Fruit fly (Drosophila melanogaster): Measurements from ENCODE around the gene Zwilch.

The Zwilch gene

DNA sequence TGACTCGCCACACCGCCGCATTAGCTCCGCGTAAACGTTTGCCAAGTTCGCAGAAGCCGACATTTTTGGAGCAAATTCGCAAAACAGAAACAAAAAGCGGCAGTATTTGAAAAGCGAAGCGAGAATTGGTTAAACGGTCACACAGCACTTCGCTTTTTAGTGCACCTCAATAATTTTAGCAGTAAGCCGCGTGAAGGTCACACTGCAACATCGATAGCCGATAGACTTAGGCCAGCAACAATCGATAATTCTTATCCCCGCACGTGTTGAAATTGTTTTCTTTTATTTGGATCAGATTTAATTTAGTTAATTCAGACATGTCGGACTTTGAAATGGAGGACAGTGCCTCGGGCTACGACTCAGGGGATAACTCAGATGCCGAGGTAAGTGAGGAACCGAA, at the start of gene Zwilch, which contains the start of gene CG1542:
TSS of gene Zwilch (minus strand) at position 150 of the 400 bp plus-strand sequence.
TSS of gene CG1542 (plus strand) at position 232 of the 400 bp plus-strand sequence.
- no peak for TF ChIP-seq pan (optimal IDR thresholded peaks at IDR 0.05)
- TF ChIP-seq Dif (GFP tag; optimal IDR thresholded peaks at IDR 0.05; ENCODE audit: partially characterized antibody) = no peak
- no peak for TF ChIP-seq N (GFP tag; optimal IDR thresholded peaks at IDR 0.05)
- no peak for TF ChIP-seq brk (GFP tag; optimal IDR thresholded peaks at IDR 0.05)
- TF ChIP-seq jim (GFP tag; optimal IDR thresholded peaks at IDR 0.05) = no peak
- TF ChIP-seq sv (GFP tag; optimal IDR thresholded peaks at IDR 0.05) = no peak
- TF ChIP-seq Myc (optimal IDR thresholded peaks at IDR 0.05) = peak; percentile 59
- no peak for TF ChIP-seq Rel (GFP tag; optimal IDR thresholded peaks at IDR 0.05)
- no peak for TF ChIP-seq Rel (tag; optimal IDR thresholded peaks at IDR 0.05)

DNA sequence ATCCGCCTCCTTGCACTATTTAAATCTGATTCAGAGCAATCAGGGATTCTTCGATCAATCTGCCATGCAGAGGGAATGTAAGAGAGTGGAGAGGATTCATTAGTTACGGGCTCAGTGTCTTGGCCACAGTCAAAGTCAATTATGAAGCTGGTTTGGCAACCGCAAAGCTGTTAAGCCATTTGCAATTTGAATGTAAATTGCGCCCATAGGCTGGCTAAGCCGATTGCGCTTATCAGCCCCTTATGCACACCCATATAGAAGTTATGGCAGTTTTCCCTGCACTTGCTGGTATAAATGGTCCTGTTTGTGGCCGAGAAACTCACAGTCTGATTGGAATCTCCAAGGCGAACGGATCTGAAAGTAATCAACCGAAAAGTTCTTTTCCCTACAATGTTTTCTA, 49.1 kb upstream of the Zwilch start, which contains the start of gene CAH5:
TSS of gene CAH5 (plus strand) at position 301 of the 400 bp plus-strand sequence.
- no peak for TF ChIP-seq CG9705 (GFP tag; optimal IDR thresholded peaks at IDR 0.05)
- TF ChIP-seq HLH106 (tag; optimal IDR thresholded peaks at IDR 0.05) = no peak
- no peak for TF ChIP-seq Myc (optimal IDR thresholded peaks at IDR 0.05)
- TF ChIP-seq Hr83 (GFP tag; optimal IDR thresholded peaks at IDR 0.05; ENCODE audit: poor library complexity, severe bottlenecking) = no peak
- TF ChIP-seq Hnf4 (GFP tag; optimal IDR thresholded peaks at IDR 0.05) = no peak

DNA sequence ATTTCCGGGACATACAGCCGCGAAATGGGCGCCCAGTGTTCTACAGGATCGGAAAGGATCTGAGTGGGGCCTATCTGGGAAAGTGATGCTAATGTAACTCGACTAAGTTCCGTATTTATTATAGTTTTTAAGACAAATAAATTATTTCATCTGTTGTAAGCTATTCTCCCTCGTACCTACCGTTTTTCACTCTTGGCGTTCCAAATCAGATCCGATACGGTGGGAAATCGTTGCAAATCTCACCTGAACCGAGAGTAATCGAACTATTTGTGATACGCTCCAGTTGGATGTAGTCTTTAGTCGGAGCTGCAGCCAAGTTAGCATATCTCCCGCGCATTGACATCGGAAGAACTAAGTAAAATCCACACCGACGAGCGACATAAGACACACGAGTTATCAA, 46.8 kb upstream of the Zwilch start, which contains the start of gene CAH16:
TSS of gene CAH16 (plus strand) at position 301 of the 400 bp plus-strand sequence.
- no peak for TF ChIP-seq GATAd (GFP tag; optimal IDR thresholded peaks at IDR 0.05)
- no peak for TF ChIP-seq Vsx2 (GFP tag; optimal IDR thresholded peaks at IDR 0.05; ENCODE audit: partially characterized antibody)
- no peak for TF ChIP-seq Mio (GFP tag; optimal IDR thresholded peaks at IDR 0.05)
- no peak for TF ChIP-seq jim (GFP tag; optimal IDR thresholded peaks at IDR 0.05)
- TF ChIP-seq sv (GFP tag; optimal IDR thresholded peaks at IDR 0.05) = no peak
- TF ChIP-seq Hr83 (GFP tag; optimal IDR thresholded peaks at IDR 0.05; ENCODE audit: poor library complexity, severe bottlenecking) = no peak
- no peak for TF ChIP-seq brk (GFP tag; optimal IDR thresholded peaks at IDR 0.05)

DNA sequence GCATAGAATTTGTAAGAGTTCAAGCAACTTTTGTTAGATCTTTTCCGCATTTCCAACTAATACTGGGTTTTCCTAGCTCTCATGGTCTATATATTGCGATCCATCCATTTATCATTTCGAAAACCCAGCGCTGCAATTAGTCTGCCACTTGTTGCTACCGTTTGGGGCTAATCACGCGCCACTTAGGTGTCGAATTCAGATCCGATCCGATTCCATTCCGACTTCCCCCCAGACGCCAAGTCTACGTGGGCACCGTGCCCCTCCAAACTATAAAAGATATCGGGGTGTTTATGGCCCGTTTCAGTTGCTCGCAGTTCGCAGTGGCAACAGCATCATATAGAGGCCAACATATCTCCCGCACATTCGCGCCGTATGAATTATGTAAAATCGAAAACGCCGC, 44.1 kb upstream of the Zwilch start, which contains the start of gene CAH6:
TSS of gene CAH6 (plus strand) at position 301 of the 400 bp plus-strand sequence.
- TF ChIP-seq h (GFP tag; optimal IDR thresholded peaks at IDR 0.05) (no peak), N (GFP tag; optimal IDR thresholded peaks at IDR 0.05) (no peak), Sp1 (GFP tag; optimal IDR thresholded peaks at IDR 0.05) (no peak), sage (GFP tag; optimal IDR thresholded peaks at IDR 0.05) (no peak), foxo (GFP tag; optimal IDR thresholded peaks at IDR 0.05) (no peak), CG9705 (GFP tag; optimal IDR thresholded peaks at IDR 0.05) (no peak), fru (GFP tag; optimal IDR thresholded peaks at IDR 0.05) (no peak), psq (GFP tag; optimal IDR thresholded peaks at IDR 0.05) (no peak), rgr (GFP tag; optimal IDR thresholded peaks at IDR 0.05) (no peak), Vsx2 (GFP tag; optimal IDR thresholded peaks at IDR 0.05; ENCODE audit: partially characterized antibody) (no peak), dmrt93B (GFP tag; optimal IDR thresholded peaks at IDR 0.05) (no peak), Rel (GFP tag; optimal IDR thresholded peaks at IDR 0.05) (no peak), Rel (tag; optimal IDR thresholded peaks at IDR 0.05) (no peak)

dm6 chr3R:31254808-31255207, 41.6 kb upstream of the Zwilch start, which contains the start of the genes CG1750 and spn-F:
CG1750 (minus strand) TSS chr3R:31254900.
spn-F (plus strand) TSS chr3R:31255127.
- TF ChIP-seq N (GFP tag; optimal IDR thresholded peaks at IDR 0.05) (no peak), woc (GFP tag; optimal IDR thresholded peaks at IDR 0.05) (peak; percentile 57)

- TF ChIP-seq usp (GFP tag; optimal IDR thresholded peaks at IDR 0.05) (no peak), Rel (GFP tag; optimal IDR thresholded peaks at IDR 0.05) (no peak), Rel (tag; optimal IDR thresholded peaks at IDR 0.05) (peak; percentile 98), dmrt93B (GFP tag; optimal IDR thresholded peaks at IDR 0.05) (peak; percentile 43), psq (GFP tag; optimal IDR thresholded peaks at IDR 0.05) (no peak), Mio (GFP tag; optimal IDR thresholded peaks at IDR 0.05) (no peak), woc (GFP tag; optimal IDR thresholded peaks at IDR 0.05) (peak; percentile 36), HLH106 (tag; optimal IDR thresholded peaks at IDR 0.05) (peak; percentile 70), dl (GFP tag; optimal IDR thresholded peaks at IDR 0.05; ENCODE audit: insufficient read depth in 1 of 2, partially characterized antibody in 2 of 2) (peak in 1 of 2 experiments; percentile 2), h (GFP tag; optimal IDR thresholded peaks at IDR 0.05) (peak; percentile 72), Hnf4 (GFP tag; optimal IDR thresholded peaks at IDR 0.05) (peak; percentile 76), Vsx2 (GFP tag; optimal IDR thresholded peaks at IDR 0.05; ENCODE audit: partially characterized antibody) (no peak), rgr (GFP tag; optimal IDR thresholded peaks at IDR 0.05) (peak; percentile 47), sage (GFP tag; optimal IDR thresholded peaks at IDR 0.05) (peak; percentile 39), Dif (GFP tag; optimal IDR thresholded peaks at IDR 0.05; ENCODE audit: partially characterized antibody) (no peak), brk (GFP tag; optimal IDR thresholded peaks at IDR 0.05) (no peak), CrebA (GFP tag; optimal IDR thresholded peaks at IDR 0.05; ENCODE audit: borderline replicate concordance) (no peak), foxo (GFP tag; optimal IDR thresholded peaks at IDR 0.05) (peak; percentile 54 to 80), Hr78 (GFP tag; optimal IDR thresholded peaks at IDR 0.05) (no peak), N (GFP tag; optimal IDR thresholded peaks at IDR 0.05) (no peak), Sp1 (GFP tag; optimal IDR thresholded peaks at IDR 0.05) (no peak), dsf (GFP tag; optimal IDR thresholded peaks at IDR 0.05; ENCODE audit: borderline replicate concordance) (no peak), tai (GFP tag; optimal IDR thresholded peaks at IDR 0.05) (no peak), lola (GFP tag; optimal IDR thresholded peaks at IDR 0.05) (no peak), GATAd (GFP tag; optimal IDR thresholded peaks at IDR 0.05) (peak; percentile 46), Jra (GFP tag; optimal IDR thresholded peaks at IDR 0.05) (peak; percentile 47), pan (optimal IDR thresholded peaks at IDR 0.05) (no peak)
Measured at dm6 chr3R:31252093-31252962, 39.2 kb upstream of the Zwilch start, which contains the start of the genes qless and mRpL32. qless (minus strand) TSS chr3R:31252608. mRpL32 (plus strand) TSS chr3R:31252872.

All from whole organism, wandering third instar larva.